Fruit fly (Drosophila melanogaster) whole organism, embryonic: ENCODE measurements around the gene CG31809.

Experiments
- BtbVII ChIP-seq: fragments of 200-800 bp; sonication (Bioruptor generic); optimal IDR thresholded peaks from 3 replicates; lab custom pipeline; 2017; ENCODE audit warnings: missing biosample characterization, mild to moderate bottlenecking, missing genetic modification characterization
- CG11456 ChIP-seq: fragments of 200-800 bp; sonication (Bioruptor generic); IDR thresholded peaks from 3 replicates; pipeline ENCODE4 v1.3.6; 2022; ENCODE audit warnings: missing biosample characterization, missing genetic modification characterization
- CG15073 ChIP-seq: fragments of 200-800 bp; sonication (Bioruptor generic); optimal IDR thresholded peaks from 2 replicates; lab custom pipeline; 2016; ENCODE audit warnings: missing biosample characterization, missing genetic modification characterization
- CG16779 ChIP-seq: fragments of 200-800 bp; sonication (Bioruptor generic); IDR thresholded peaks from 2 replicates; pipeline ENCODE4 v1.3.6; 2022; ENCODE audit warnings: missing biosample characterization, missing genetic modification characterization
- CG18764 ChIP-seq: fragments of 200-800 bp; sonication (Bioruptor generic); optimal IDR thresholded peaks from 3 replicates; lab custom pipeline; 2016; ENCODE audit warnings: missing biosample characterization, missing genetic modification characterization
- CG3163 ChIP-seq: fragments of 200-800 bp; sonication (Bioruptor generic); optimal IDR thresholded peaks from 3 replicates; lab custom pipeline; 2016; ENCODE audit warnings: missing biosample characterization, missing genetic modification characterization
- CG32772 ChIP-seq: fragments of 200-800 bp; sonication (Bioruptor generic); IDR thresholded peaks from 2 replicates; pipeline ENCODE4 v1.3.6; 2022; ENCODE audit warnings: missing biosample characterization, missing genetic modification characterization
- CG34376 ChIP-seq: fragments of 200-800 bp; sonication (Bioruptor generic); optimal IDR thresholded peaks from 2 replicates; lab custom pipeline; 2018; ENCODE audit warnings: missing biosample characterization, mild to moderate bottlenecking, missing genetic modification characterization
- CG4404 ChIP-seq: fragments of 200-800 bp; sonication (Bioruptor generic); IDR thresholded peaks from 2 replicates; pipeline ENCODE4 v1.3.6; 2022; ENCODE audit warnings: missing biosample characterization, missing genetic modification characterization
- CG4820 ChIP-seq: fragments of 200-800 bp; sonication (Bioruptor generic); optimal IDR thresholded peaks from 3 replicates; lab custom pipeline; 2016; ENCODE audit warnings: missing biosample characterization, missing genetic modification characterization
- CG4854 ChIP-seq: fragments of 200-800 bp; sonication (Bioruptor generic); optimal IDR thresholded peaks from 2 replicates; lab custom pipeline; 2016; ENCODE audit warnings: missing biosample characterization, missing genetic modification characterization, inconsistent platforms
- CG6683 ChIP-seq: fragments of 200-800 bp; sonication (Bioruptor generic); optimal IDR thresholded peaks from 2 replicates; lab custom pipeline; 2017; ENCODE audit warnings: missing biosample characterization, mild to moderate bottlenecking, missing genetic modification characterization, missing genetic modification reagents
- CG7357 ChIP-seq: fragments of 200-800 bp; sonication (Bioruptor generic); IDR thresholded peaks from 3 replicates; pipeline ENCODE4 v1.3.6; 2022; ENCODE audit warnings: missing biosample characterization, missing genetic modification characterization
- Dad ChIP-seq: fragments of 200-800 bp; sonication (Bioruptor generic); optimal IDR thresholded peaks from 3 replicates; lab custom pipeline; 2016; ENCODE audit warnings: missing biosample characterization, missing genetic modification characterization
- Dfd ChIP-seq, 2 experiments: fragments of >200 bp; optimal IDR thresholded peaks; 2 replicates each; lab custom pipeline; 2017; ENCODE audit warnings: missing biosample characterization in 2 of 2, missing genetic modification characterization in 2 of 2
- Ets65A ChIP-seq: fragments of 200-800 bp; sonication (Bioruptor generic); peaks from one replicate; lab custom pipeline; 2016; ENCODE audit warnings: missing biosample characterization, missing genetic modification characterization
- Fer3 ChIP-seq: fragments of 200-800 bp; sonication (Bioruptor generic); optimal IDR thresholded peaks from 2 replicates; lab custom pipeline; 2018; ENCODE audit warnings: missing biosample characterization, mild to moderate bottlenecking, missing genetic modification characterization, moderate library complexity
- H15 ChIP-seq: fragments of 200-800 bp; sonication (Bioruptor generic); IDR thresholded peaks from 3 replicates; pipeline ENCODE4 v1.3.6; 2022; ENCODE audit warnings: missing biosample characterization, missing genetic modification characterization
- Hey ChIP-seq: fragments of 200-800 bp; sonication (Bioruptor generic); optimal IDR thresholded peaks from 3 replicates; lab custom pipeline; 2018; ENCODE audit warnings: missing biosample characterization, mild to moderate bottlenecking, missing genetic modification characterization
- HmgD ChIP-seq: fragments of 200-800 bp; sonication (Bioruptor generic); optimal IDR thresholded peaks from 3 replicates; lab custom pipeline; 2016; ENCODE audit warnings: missing biosample characterization, missing genetic modification characterization
- Hmr ChIP-seq: fragments of 200-800 bp; sonication (Bioruptor generic); optimal IDR thresholded peaks from 3 replicates; lab custom pipeline; 2017; ENCODE audit warnings: mild to moderate bottlenecking, missing biosample characterization, missing genetic modification reagents, missing genetic modification characterization
- Hr3 ChIP-seq: fragments of 200-800 bp; sonication (Bioruptor generic); optimal IDR thresholded peaks from 3 replicates; lab custom pipeline; 2016; ENCODE audit warnings: missing biosample characterization, missing genetic modification characterization
- Med ChIP-seq: fragments of 200-800 bp; sonication (Bioruptor generic); peaks from one replicate; lab custom pipeline; 2016; ENCODE audit warnings: missing biosample characterization, missing genetic modification characterization, mild to moderate bottlenecking, inconsistent platforms, moderate library complexity
- Mrtf ChIP-seq: fragments of 200-800 bp; sonication (Bioruptor generic); IDR thresholded peaks from 3 replicates; pipeline ENCODE4 v1.3.6; 2022; ENCODE audit warnings: missing biosample characterization, missing genetic modification characterization
- NK7.1 ChIP-seq: fragments of 200-800 bp; sonication (Bioruptor generic); optimal IDR thresholded peaks from 3 replicates; lab custom pipeline; 2016; ENCODE audit warnings: missing biosample characterization, missing genetic modification characterization
- NfI ChIP-seq: fragments of 200-800 bp; sonication (Bioruptor generic); optimal IDR thresholded peaks from 3 replicates; lab custom pipeline; 2018; ENCODE audit warnings: missing biosample characterization, mild to moderate bottlenecking, missing genetic modification characterization, moderate library complexity
- PHDP ChIP-seq: fragments of 200-800 bp; sonication (Bioruptor generic); optimal IDR thresholded peaks from 3 replicates; lab custom pipeline; 2018; ENCODE audit warnings: missing biosample characterization, mild to moderate bottlenecking, missing genetic modification characterization, moderate library complexity
- Spps ChIP-seq: fragments of 200-800 bp; sonication (Bioruptor generic); optimal IDR thresholded peaks from 2 replicates; lab custom pipeline; 2018; ENCODE audit warnings: missing biosample characterization, mild to moderate bottlenecking, missing genetic modification characterization
- Taf1 ChIP-seq: fragments of 200-800 bp; sonication (Bioruptor generic); IDR thresholded peaks from 2 replicates; pipeline ENCODE4 v1.3.6; 2022; ENCODE audit warnings: missing biosample characterization, missing genetic modification characterization
- Usf ChIP-seq: fragments of 200-800 bp; sonication (Bioruptor generic); optimal IDR thresholded peaks from 2 replicates; lab custom pipeline; 2017; ENCODE audit warnings: missing genotype, missing biosample characterization, missing genetic modification characterization
- danr ChIP-seq: fragments of 200-800 bp; sonication (Bioruptor generic); IDR thresholded peaks from 2 replicates; pipeline ENCODE4 v1.3.6; 2022; ENCODE audit warnings: missing biosample characterization, missing genetic modification characterization
- esg ChIP-seq: fragments of 200-800 bp; sonication (Bioruptor generic); conservative IDR thresholded peaks from 2 replicates; pipeline ENCODE4 v1.3.6; 2022; ENCODE audit warnings: missing biosample characterization, missing genetic modification characterization
- exex ChIP-seq: fragments of 200-800 bp; sonication (Bioruptor generic); optimal IDR thresholded peaks from 4 replicates; lab custom pipeline; 2018; ENCODE audit warnings: missing biosample characterization, mild to moderate bottlenecking, missing genetic modification characterization, moderate library complexity
- fd3F ChIP-seq: fragments of 200-800 bp; sonication (Bioruptor generic); optimal IDR thresholded peaks from 2 replicates; lab custom pipeline; 2018; ENCODE audit warnings: missing biosample characterization, mild to moderate bottlenecking, missing genetic modification characterization, moderate library complexity
- fru ChIP-seq: fragments of >200 bp; optimal IDR thresholded peaks from 2 replicates; lab custom pipeline; 2017
- grn ChIP-seq: fragments of 200-800 bp; sonication (Bioruptor generic); optimal IDR thresholded peaks from 3 replicates; lab custom pipeline; 2017; ENCODE audit warnings: missing biosample characterization, missing genetic modification characterization
- gro ChIP-seq: fragments of 200-800 bp; sonication (Bioruptor generic); optimal IDR thresholded peaks from 2 replicates; lab custom pipeline; 2016; ENCODE audit warnings: missing biosample characterization, missing genetic modification characterization
- insv ChIP-seq, 2 experiments: fragments of 200-800 bp; sonication (Bioruptor generic); optimal IDR thresholded peaks; 3 replicates each; lab custom pipeline; 2016 to 2018; ENCODE audit warnings: missing biosample characterization in 2 of 2, missing genetic modification characterization in 2 of 2
- lab ChIP-seq: fragments of 200-800 bp; sonication (Bioruptor generic); optimal IDR thresholded peaks from 3 replicates; lab custom pipeline; 2017; ENCODE audit warnings: missing biosample characterization, missing genetic modification characterization, mild to moderate bottlenecking, moderate library complexity, missing genetic modification reagents
- luna ChIP-seq: fragments of 200-800 bp; sonication (Bioruptor generic); optimal IDR thresholded peaks from 2 replicates; lab custom pipeline; 2016; ENCODE audit warnings: missing biosample characterization, missing genetic modification characterization
- mam ChIP-seq: fragments of 200-800 bp; sonication (Bioruptor generic); optimal IDR thresholded peaks from 3 replicates; lab custom pipeline; 2016; ENCODE audit warnings: missing biosample characterization, missing genetic modification characterization
- nerfin-2 ChIP-seq: fragments of 200-800 bp; sonication (Bioruptor generic); IDR thresholded peaks from 2 replicates; pipeline ENCODE4 v1.3.6; 2022; ENCODE audit warnings: missing biosample characterization, missing genetic modification characterization; ENCODE audit not compliant: partially characterized antibody
- ranshi ChIP-seq: fragments of 200-800 bp; sonication (Bioruptor generic); IDR thresholded peaks from 2 replicates; pipeline ENCODE4 v1.3.6; 2022; ENCODE audit warnings: missing biosample characterization, missing genetic modification characterization
- ro ChIP-seq: fragments of 200-800 bp; sonication (Bioruptor generic); IDR thresholded peaks from 2 replicates; pipeline ENCODE4 v1.3.6; 2022; ENCODE audit warnings: missing biosample characterization, missing genetic modification characterization
- sob ChIP-seq: fragments of 200-800 bp; sonication (Bioruptor generic); IDR thresholded peaks from 2 replicates; pipeline ENCODE4 v1.3.6; 2022; ENCODE audit warnings: missing biosample characterization, missing genetic modification characterization
- sr ChIP-seq: fragments of 200-800 bp; sonication (Bioruptor generic); IDR thresholded peaks from 3 replicates; pipeline ENCODE4 v1.3.6; 2022; ENCODE audit warnings: missing biosample characterization, missing genetic modification characterization
- tgo ChIP-seq: fragments of 200-800 bp; sonication (Bioruptor generic); IDR thresholded peaks from 3 replicates; pipeline ENCODE4 v1.3.6; 2022; ENCODE audit warnings: missing biosample characterization, missing genetic modification characterization
- tna ChIP-seq: fragments of 200-800 bp; sonication (Bioruptor generic); IDR thresholded peaks from 2 replicates; pipeline ENCODE4 v1.3.6; 2022; ENCODE audit warnings: missing biosample characterization, missing genetic modification characterization; ENCODE audit not compliant: partially characterized antibody
- wdn ChIP-seq: fragments of 200-800 bp; sonication (Bioruptor generic); IDR thresholded peaks from 2 replicates; pipeline ENCODE4 v1.3.6; 2022; ENCODE audit warnings: missing biosample characterization, missing genetic modification characterization
- zen ChIP-seq: fragments of 200-800 bp; sonication (Bioruptor generic); optimal IDR thresholded peaks from 3 replicates; lab custom pipeline; 2018; ENCODE audit warnings: missing biosample characterization, mild to moderate bottlenecking, missing genetic modification characterization, moderate library complexity
- zf30C ChIP-seq: fragments of 200-800 bp; sonication (Bioruptor generic); optimal IDR thresholded peaks from 3 replicates; lab custom pipeline; 2018; ENCODE audit warnings: missing biosample characterization, mild to moderate bottlenecking, missing genetic modification characterization

The CG31809 gene

DNA sequence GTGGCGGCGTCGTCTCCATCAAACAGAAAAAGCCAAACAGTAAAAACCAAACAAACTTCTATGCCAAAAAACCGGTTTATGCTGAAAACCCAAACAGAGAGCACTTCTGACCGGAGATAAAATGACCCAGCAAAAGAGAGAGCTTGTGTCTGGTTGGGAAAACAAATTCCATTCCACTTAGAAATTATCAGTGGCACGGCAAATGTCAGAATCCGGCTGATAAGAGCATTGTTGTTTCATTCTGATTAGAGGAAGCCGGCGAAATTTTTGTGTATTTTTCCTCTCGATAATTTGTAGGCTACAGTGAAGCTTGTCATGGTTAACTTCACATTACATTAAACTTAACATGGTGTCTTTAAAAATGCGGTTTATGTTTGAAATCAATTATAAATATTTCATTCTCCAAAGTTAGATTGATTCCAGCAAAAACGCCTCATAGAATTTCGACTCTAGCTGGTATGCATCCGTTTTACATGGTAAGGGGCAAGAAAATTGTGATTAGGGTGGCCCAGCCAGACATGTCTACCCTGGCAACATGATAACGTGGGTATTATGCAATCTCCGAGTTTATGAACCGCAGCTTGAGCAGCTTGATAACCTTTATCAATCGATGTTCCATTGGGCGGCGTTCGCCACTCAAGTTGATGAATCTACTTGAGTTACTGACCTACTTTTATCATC, 41.0 kb downstream of the CG31809 start (continued):
- TF ChIP-seq Taf1 = no peak
- TF ChIP-seq CG6683 (GFP tag; lab: Kevin White, UChicago) = no peak
- TF ChIP-seq CG4404 (GFP tag; lab: Robert Waterston, UW) = no peak
- TF ChIP-seq Dad = peak; percentile 38
- TF ChIP-seq H15 (GFP tag; lab: Robert Waterston, UW) = 0 out of 3 replicates have a peak, but pooled peaks have one; percentile 17
- peak; percentile 15 for TF ChIP-seq zen (tag; lab: Kevin White, UChicago)
- no peak for TF ChIP-seq fd3F (GFP tag; lab: Kevin White, UChicago)
- TF ChIP-seq tna = no peak
- no peak for TF ChIP-seq fru
- TF ChIP-seq CG16779 (GFP tag; lab: Robert Waterston, UW) = no peak
- no peak for TF ChIP-seq CG11456 (GFP tag; lab: Robert Waterston, UW)
- TF ChIP-seq CG3163 (GFP tag; lab: Kevin White, UChicago) = no peak
- TF ChIP-seq NK7.1 (GFP tag; lab: Kevin White, UChicago) = peak; percentile 21
- peak; percentile 5 for TF ChIP-seq CG4820
- TF ChIP-seq danr (GFP tag; lab: Robert Waterston, UW) = no peak
- TF ChIP-seq Fer3 (tag; lab: Kevin White, UChicago) = peak; percentile 35
- no peak for TF ChIP-seq Usf
- TF ChIP-seq mam = peak; percentile 37
- TF ChIP-seq Med = peak; percentile 91
- TF ChIP-seq Spps (tag; lab: Kevin White, UChicago) = no peak
- TF ChIP-seq Ets65A (GFP tag; lab: Kevin White, UChicago) = peak; percentile 94
- peak; percentile 34 for TF ChIP-seq Hmr (GFP tag; lab: Kevin White, UChicago)
- no peak for TF ChIP-seq PHDP (tag; lab: Kevin White, UChicago)
- peak; percentile 13; the same call in 1 of the 2 replicates for TF ChIP-seq ranshi (GFP tag; lab: Robert Waterston, UW)
- TF ChIP-seq BtbVII (GFP tag; lab: Kevin White, UChicago) = peak; percentile 36
- peak; percentile 31 for TF ChIP-seq exex
- no peak for TF ChIP-seq CG18764 (GFP tag; lab: Kevin White, UChicago)
- no peak for TF ChIP-seq Mrtf (GFP tag; lab: Robert Waterston, UW)
- peak; percentile 22 for TF ChIP-seq CG34376 (GFP tag; lab: Kevin White, UChicago)
- TF ChIP-seq CG7357 (GFP tag; lab: Robert Waterston, UW) = no peak
- TF ChIP-seq CG15073 (GFP tag; lab: Kevin White, UChicago) = no peak
- TF ChIP-seq NfI (GFP tag; lab: Kevin White, UChicago) = no peak
- TF ChIP-seq HmgD (GFP tag; lab: Kevin White, UChicago) = no peak
- peak; percentile 31 for TF ChIP-seq gro
- TF ChIP-seq esg (GFP tag; lab: Robert Waterston, UW) = no peak
- TF ChIP-seq insv (GFP tag; optimal IDR thresholded peaks at IDR 0.05; lab: Kevin White, UChicago) = peak; percentile 76 to 97
- TF ChIP-seq CG32772 = no peak; the same call in 1 of the 2 replicates
- TF ChIP-seq nerfin-2 (GFP tag; lab: Robert Waterston, UW) = no peak
- no peak for TF ChIP-seq wdn (GFP tag; lab: Robert Waterston, UW)
- TF ChIP-seq Hr3 (GFP tag; lab: Kevin White, UChicago) = peak; percentile 3
- no peak for TF ChIP-seq zf30C (GFP tag; lab: Kevin White, UChicago)
- TF ChIP-seq Dfd (GFP tag; optimal IDR thresholded peaks at IDR 0.05; lab: Kevin White, UChicago) = no peak
- peak; percentile 30; the same call in 1 of the 2 replicates for TF ChIP-seq sob (GFP tag; lab: Robert Waterston, UW)
- TF ChIP-seq Hey = peak; percentile 62
- peak; percentile 48 for TF ChIP-seq grn
- peak; percentile 9 for TF ChIP-seq lab (GFP tag; lab: Kevin White, UChicago)
- no peak for TF ChIP-seq ro (GFP tag; lab: Robert Waterston, UW)
- no peak for TF ChIP-seq sr
- TF ChIP-seq CG4854 (GFP tag; lab: Kevin White, UChicago) = no peak
- peak; percentile 6 for TF ChIP-seq luna
- TF ChIP-seq tgo (GFP tag; lab: Robert Waterston, UW) = peak; percentile 29; the same call in 1 of the 3 replicates
